Fruit fly (Drosophila melanogaster): Measurements from ENCODE around the gene bc10.

The bc10 gene

dm6 chr3L:5577250-5578138 is 12.5 kb downstream of the bc10 start, which contains the start of gene Msr-110 (continued):
- TF ChIP-seq YL-1 (GFP tag; optimal IDR thresholded peaks at IDR 0.05) (peak; percentile 54), chn (GFP tag; optimal IDR thresholded peaks at IDR 0.05) (peak; percentile 53), CG9817 (tag; optimal IDR thresholded peaks at IDR 0.05) (peak; percentile 91), CG17359 (tag; optimal IDR thresholded peaks at IDR 0.05) (peak; percentile 94), sim (GFP tag; IDR thresholded peaks at IDR 0.05) (no peak; the same call in 1 of the 2 replicates), onecut (GFP tag; IDR thresholded peaks at IDR 0.05) (peak; percentile 69), slou (GFP tag; optimal IDR thresholded peaks at IDR 0.05) (peak; percentile 68), Hr51 (GFP tag; optimal IDR thresholded peaks at IDR 0.05) (peak; percentile 80 to 93), CG13894 (tag; optimal IDR thresholded peaks at IDR 0.05) (peak; percentile 95), ttk (GFP tag; IDR thresholded peaks at IDR 0.05) (peak; percentile 78), CG14860 (GFP tag; IDR thresholded peaks at IDR 0.05; ENCODE audit: partially characterized antibody) (no peak), Tbp (GFP tag; optimal IDR thresholded peaks at IDR 0.05) (no peak), eyg (GFP tag; optimal IDR thresholded peaks at IDR 0.05) (peak; percentile 69), CG32767 (GFP tag; IDR thresholded peaks at IDR 0.05) (peak; percentile 92), Chrac-16 (GFP tag; optimal IDR thresholded peaks at IDR 0.05) (peak; percentile 65), CG11696 (GFP tag; IDR thresholded peaks at IDR 0.05) (peak; percentile 69), toy (GFP tag; IDR thresholded peaks at IDR 0.05) (peak; percentile 70), ci (GFP tag; IDR thresholded peaks at IDR 0.05) (peak; percentile 90), CG4854 (GFP tag; optimal IDR thresholded peaks at IDR 0.05) (peak; percentile 58), NFAT (GFP tag; IDR thresholded peaks at IDR 0.05) (peak; percentile 88), CG17829 (tag; optimal IDR thresholded peaks at IDR 0.05) (peak; percentile 83), CG2202 (tag; optimal IDR thresholded peaks at IDR 0.05) (no peak), CG1233 (GFP tag; optimal IDR thresholded peaks at IDR 0.05) (peak; percentile 86), sisA (GFP tag; IDR thresholded peaks at IDR 0.05) (peak; percentile 87), CG4707 (GFP tag; optimal IDR thresholded peaks at IDR 0.05) (peak; percentile 65), dati (GFP tag; IDR thresholded peaks at IDR 0.05) (peak; percentile 47; the same call in 1 of the 2 replicates), CG7963 (GFP tag; IDR thresholded peaks at IDR 0.05; ENCODE audit: partially characterized antibody) (no peak), pfk (GFP tag; optimal IDR thresholded peaks at IDR 0.05) (peak; percentile 19), fu2 (GFP tag; optimal IDR thresholded peaks at IDR 0.05) (peak; percentile 51), CG10979 (tag; optimal IDR thresholded peaks at IDR 0.05) (peak; percentile 79), Ssrp (tag; optimal IDR thresholded peaks at IDR 0.05) (peak; percentile 85), gsb-n (tag; optimal IDR thresholded peaks at IDR 0.05) (peak; percentile 77), Atf-2 (GFP tag; optimal IDR thresholded peaks at IDR 0.05) (peak; percentile 59), Spps (tag; optimal IDR thresholded peaks at IDR 0.05) (peak; percentile 47), Camta (GFP tag; optimal IDR thresholded peaks at IDR 0.05) (peak; percentile 48), CG10565 (GFP tag; optimal IDR thresholded peaks at IDR 0.05) (peak; percentile 21), CG16863 (GFP tag; optimal IDR thresholded peaks at IDR 0.05) (peak; percentile 79), CG14050 (GFP tag; IDR thresholded peaks at IDR 0.05) (peak; percentile 78; the same call in 2 of the 3 replicates), CG9932 (GFP tag; IDR thresholded peaks at IDR 0.05) (peak; percentile 95), Mrtf (GFP tag; IDR thresholded peaks at IDR 0.05) (peak; percentile 84), CG11456 (GFP tag; IDR thresholded peaks at IDR 0.05) (peak; percentile 83), Lpt (GFP tag; optimal IDR thresholded peaks at IDR 0.05) (no peak), dmrt99B (tag; optimal IDR thresholded peaks at IDR 0.05) (peak; percentile 96), CG8924 (tag; optimal IDR thresholded peaks at IDR 0.05) (peak; percentile 89), gfzf (GFP tag; optimal IDR thresholded peaks at IDR 0.05) (no peak), CG12071 (GFP tag; optimal IDR thresholded peaks at IDR 0.05) (peak; percentile 76), jumu (GFP tag; optimal IDR thresholded peaks at IDR 0.05) (peak; percentile 70), unc-4 (GFP tag; IDR thresholded peaks at IDR 0.05; ENCODE audit: partially characterized antibody) (no peak), CG6689 (GFP tag; IDR thresholded peaks at IDR 0.05) (peak; percentile 89)
